Worm (Caenorhabditis elegans) whole organism, early embryonic: ENCODE results near the gene gsy-1.

Experiments used
- B0310.2 ChIP-seq: sonication (generic microtip); optimal IDR thresholded peaks from 2 replicates; lab custom pipeline; 2016; ENCODE audit warnings: mild to moderate bottlenecking, missing genetic modification characterization, missing compliant biosample characterization
- F13C5.2 ChIP-seq: sonication (generic microtip); optimal IDR thresholded peaks from 2 replicates; lab custom pipeline; 2017; ENCODE audit warnings: mild to moderate bottlenecking, missing genetic modification characterization, inconsistent platforms, missing compliant biosample characterization
- aly-1 ChIP-seq: sonication (generic microtip); optimal IDR thresholded peaks from 2 replicates; lab custom pipeline; 2016; ENCODE audit warnings: missing genetic modification characterization, missing compliant biosample characterization
- ama-1 ChIP-seq: fragments of 150-350 bp; optimal IDR thresholded peaks from 2 replicates; lab custom pipeline; 2014
- ceh-13 ChIP-seq: fragments of 200-800 bp; sonication (Bioruptor generic); optimal IDR thresholded peaks from 2 replicates; lab custom pipeline; 2018; ENCODE audit warnings: mild to moderate bottlenecking, missing genetic modification characterization, missing compliant biosample characterization
- ceh-36 ChIP-seq: sonication (generic microtip); optimal IDR thresholded peaks from 2 replicates; lab custom pipeline; 2016; ENCODE audit warnings: missing genetic modification characterization, inconsistent platforms, missing compliant biosample characterization
- ets-7 ChIP-seq: sonication (generic microtip); optimal IDR thresholded peaks from 2 replicates; lab custom pipeline; 2016; ENCODE audit warnings: missing genotype, missing genetic modification characterization, missing compliant biosample characterization
- flt-1 ChIP-seq: fragments of 200-800 bp; sonication (Bioruptor generic); IDR thresholded peaks from 2 replicates; pipeline ENCODE4 v1.3.6; 2022; ENCODE audit warnings: missing genetic modification characterization, missing compliant biosample characterization
- hmbx-1 ChIP-seq: sonication (generic microtip); optimal IDR thresholded peaks from 2 replicates; lab custom pipeline; 2016; ENCODE audit warnings: mild to moderate bottlenecking, missing genetic modification characterization, missing compliant biosample characterization
- hmg-4 ChIP-seq: fragments of 200-800 bp; sonication (Bioruptor generic); optimal IDR thresholded peaks from 2 replicates; lab custom pipeline; 2018; ENCODE audit warnings: mild to moderate bottlenecking, missing genetic modification characterization, missing compliant biosample characterization
- hnd-1 ChIP-seq: sonication (generic microtip); optimal IDR thresholded peaks from 2 replicates; lab custom pipeline; 2016; ENCODE audit warnings: missing genetic modification characterization, missing compliant biosample characterization
- pes-1 ChIP-seq: fragments of 200-800 bp; sonication (Bioruptor generic); IDR thresholded peaks from 2 replicates; pipeline ENCODE4 v1.3.6; 2022; ENCODE audit warnings: missing genetic modification reagents, missing genetic modification characterization, missing compliant biosample characterization
- scrt-1 ChIP-seq: fragments of 200-800 bp; sonication (Bioruptor generic); IDR thresholded peaks from 2 replicates; pipeline ENCODE4 v1.3.6; 2022; ENCODE audit warnings: missing genetic modification characterization, missing compliant biosample characterization
- sea-1 ChIP-seq: fragments of 200-800 bp; sonication (Bioruptor generic); conservative IDR thresholded peaks from 2 replicates; pipeline ENCODE4 v1.3.6; 2022; ENCODE audit warnings: missing genetic modification characterization, missing compliant biosample characterization
- tbx-11 ChIP-seq: fragments of 200-800 bp; sonication (Bioruptor generic); IDR thresholded peaks from 2 replicates; pipeline ENCODE4 v1.3.6; 2022; ENCODE audit warnings: missing genetic modification characterization, missing compliant biosample characterization
- tbx-37 ChIP-seq: fragments of 200-800 bp; sonication (Bioruptor generic); conservative IDR thresholded peaks from 2 replicates; pipeline ENCODE4 v1.3.6; 2022; ENCODE audit warnings: missing genetic modification reagents, missing genetic modification characterization, missing compliant biosample characterization
- tra-4 ChIP-seq: sonication (generic microtip); optimal IDR thresholded peaks from 2 replicates; lab custom pipeline; 2017; ENCODE audit warnings: missing genetic modification characterization, missing compliant biosample characterization

gsy-1 gene

ce11 chrII:12855900-12856299 lies 22.0 kb downstream of the gsy-1 start, which contains the start of gene Y46G5A.29:
TSS of gene Y46G5A.29 (plus strand) at chrII:12856200.
- TF ChIP-seq flt-1 = no peak
- TF ChIP-seq ama-1 (lab: Kevin White, UChicago) = no peak
- no peak for TF ChIP-seq hmbx-1
- TF ChIP-seq hmg-4 (GFP tag; lab: Kevin White, UChicago) = no peak
- no peak for TF ChIP-seq sea-1
- no peak for TF ChIP-seq ceh-36 (tag; lab: Kevin White, UChicago)
- TF ChIP-seq ceh-13 (GFP tag; lab: Kevin White, UChicago) = no peak
- TF ChIP-seq F13C5.2 (tag; lab: Kevin White, UChicago) = no peak

- no peak for TF ChIP-seq ceh-36 (tag; lab: Kevin White, UChicago)
- TF ChIP-seq tbx-37 (GFP tag; lab: Robert Waterston, UW) = no peak
- TF ChIP-seq B0310.2 (tag; lab: Kevin White, UChicago) = no peak
- TF ChIP-seq sea-1 = no peak
- no peak for TF ChIP-seq hmbx-1
- TF ChIP-seq ets-7 (tag; lab: Kevin White, UChicago) = no peak
- no peak for TF ChIP-seq hmg-4 (GFP tag; lab: Kevin White, UChicago)
- no peak for TF ChIP-seq tbx-11 (GFP tag; lab: Robert Waterston, UW)
- TF ChIP-seq ceh-13 (GFP tag; lab: Kevin White, UChicago) = no peak
- TF ChIP-seq tra-4 (tag; lab: Kevin White, UChicago) = no peak
- no peak for TF ChIP-seq F13C5.2 (tag; lab: Kevin White, UChicago)
Observed at ce11 chrII:12850129-12850528, 27.8 kb downstream of the gsy-1 start, which contains the start of gene Y46G5A.28. TSS of gene Y46G5A.28 (plus strand) at chrII:12850429.

- TF ChIP-seq hmbx-1 = no peak
- TF ChIP-seq sea-1 = no peak
Observed at ce11 chrII:12847736-12848135, 30.2 kb downstream of the gsy-1 start, which contains the start of gene pes-10. TSS of gene pes-10 (minus strand) at chrII:12847836.

ce11 chrII:12840057-12840456 lies 37.9 kb downstream of the gsy-1 start, which contains the start of gene lgc-35:
TSS of gene lgc-35 (minus strand) at chrII:12840157.
- TF ChIP-seq pes-1 (GFP tag; lab: Robert Waterston, UW) (no peak), scrt-1 (GFP tag; lab: Robert Waterston, UW) (no peak), ama-1 (lab: Kevin White, UChicago) (no peak), hnd-1 (no peak), tbx-11 (GFP tag; lab: Robert Waterston, UW) (no peak), F13C5.2 (tag; lab: Kevin White, UChicago) (no peak), ceh-36 (tag; lab: Kevin White, UChicago) (no peak), hmbx-1 (no peak), ets-7 (tag; lab: Kevin White, UChicago) (no peak), aly-1 (tag; lab: Kevin White, UChicago) (no peak)

- TF ChIP-seq F13C5.2 (tag; lab: Kevin White, UChicago) (no peak), ets-7 (tag; lab: Kevin White, UChicago) (no peak), hmg-4 (GFP tag; lab: Kevin White, UChicago) (no peak), tbx-11 (GFP tag; lab: Robert Waterston, UW) (no peak), ama-1 (lab: Kevin White, UChicago) (no peak), B0310.2 (tag; lab: Kevin White, UChicago) (no peak), hmbx-1 (no peak), aly-1 (tag; lab: Kevin White, UChicago) (no peak), sea-1 (no peak), tra-4 (tag; lab: Kevin White, UChicago) (no peak), scrt-1 (GFP tag; lab: Robert Waterston, UW) (no peak), tbx-37 (GFP tag; lab: Robert Waterston, UW) (no peak), flt-1 (no peak), ceh-36 (tag; lab: Kevin White, UChicago) (no peak)
Observed at ce11 chrII:12830347-12830746, 47.6 kb downstream of the gsy-1 start, which contains the start of gene bcmo-1. TSS of gene bcmo-1 (plus strand) at chrII:12830676.

ce11 chrII:12828863-12829262 lies 49.1 kb downstream of the gsy-1 start, which contains the start of gene Y46G5A.23:
TSS of gene Y46G5A.23 (minus strand) at chrII:12828963.
- TF ChIP-seq B0310.2 (tag; lab: Kevin White, UChicago) = no peak
- TF ChIP-seq ceh-36 (tag; lab: Kevin White, UChicago) = no peak
- no peak for TF ChIP-seq hmg-4 (GFP tag; lab: Kevin White, UChicago)

- TF ChIP-seq B0310.2 (tag; lab: Kevin White, UChicago) (no peak), hnd-1 (no peak), tbx-11 (GFP tag; lab: Robert Waterston, UW) (no peak), ets-7 (tag; lab: Kevin White, UChicago) (no peak), tbx-37 (GFP tag; lab: Robert Waterston, UW) (no peak), sea-1 (no peak), tra-4 (tag; lab: Kevin White, UChicago) (no peak), ama-1 (lab: Kevin White, UChicago) (no peak), pes-1 (GFP tag; lab: Robert Waterston, UW) (no peak), hmbx-1 (no peak), scrt-1 (GFP tag; lab: Robert Waterston, UW) (no peak)
Observed at ce11 chrII:12826752-12827151, 51.2 kb downstream of the gsy-1 start, which contains the start of gene Y46G5A.38. TSS of gene Y46G5A.38 (plus strand) at chrII:12827052.

- TF ChIP-seq ceh-36 (tag; lab: Kevin White, UChicago) = peak; percentile 94
- no peak for TF ChIP-seq B0310.2 (tag; lab: Kevin White, UChicago)
- TF ChIP-seq tbx-11 (GFP tag; lab: Robert Waterston, UW) = no peak
- TF ChIP-seq hnd-1 = no peak
- TF ChIP-seq tra-4 (tag; lab: Kevin White, UChicago) = no peak
- peak; percentile 16; the same call in 1 of the 2 replicates for TF ChIP-seq pes-1 (GFP tag; lab: Robert Waterston, UW)
Observed at ce11 chrII:12824463-12824862, 53.5 kb downstream of the gsy-1 start.
